Fruit fly (Drosophila melanogaster) whole organism, adult: ENCODE measurements around the gene Nup35.
A peak's percentile ranks its signal among the peaks of the same experiment; 100 is the strongest.

ENCODE experiments used
- CG11617 ChIP-seq: fragments of 200-800 bp; sonication (Bioruptor generic); optimal IDR thresholded peaks from 2 replicates; lab custom pipeline; 2017; ENCODE audit warnings: mild to moderate bottlenecking, missing biosample characterization, missing genetic modification reagents, missing genetic modification characterization
- CG12768 ChIP-seq: fragments of 200-800 bp; sonication (Bioruptor generic); optimal IDR thresholded peaks from 2 replicates; lab custom pipeline; 2017; ENCODE audit warnings: missing biosample characterization, missing genetic modification characterization, mild to moderate bottlenecking, moderate library complexity, missing genetic modification reagents
- CG14711 ChIP-seq: fragments of 200-800 bp; sonication (Bioruptor generic); optimal IDR thresholded peaks from 2 replicates; lab custom pipeline; 2018; ENCODE audit warnings: missing biosample characterization, mild to moderate bottlenecking, missing genetic modification characterization, moderate library complexity
- CG1620 ChIP-seq: fragments of 200-800 bp; sonication (Bioruptor generic); optimal IDR thresholded peaks from 2 replicates; lab custom pipeline; 2016; ENCODE audit warnings: missing biosample characterization, missing genetic modification characterization
- CG33017 ChIP-seq: fragments of 200-800 bp; sonication (Bioruptor generic); optimal IDR thresholded peaks from 2 replicates; lab custom pipeline; 2018; ENCODE audit warnings: missing biosample characterization, mild to moderate bottlenecking, missing genetic modification characterization, moderate library complexity
- CG5204 ChIP-seq: fragments of 200-800 bp; sonication (Bioruptor generic); optimal IDR thresholded peaks from 2 replicates; lab custom pipeline; 2016; ENCODE audit warnings: missing biosample characterization, missing genetic modification characterization
- CG7045 ChIP-seq: fragments of 200-800 bp; sonication (Bioruptor generic); optimal IDR thresholded peaks from 2 replicates; lab custom pipeline; 2017; ENCODE audit warnings: missing biosample characterization, mild to moderate bottlenecking, missing genetic modification characterization
- CG7101 ChIP-seq: fragments of 200-800 bp; sonication (Bioruptor generic); optimal IDR thresholded peaks from 2 replicates; lab custom pipeline; 2018; ENCODE audit warnings: missing biosample characterization, mild to moderate bottlenecking, missing genetic modification characterization, moderate library complexity
- Clk ChIP-seq: fragments of 200-800 bp; sonication (Bioruptor generic); optimal IDR thresholded peaks from 2 replicates; lab custom pipeline; 2017; ENCODE audit warnings: missing biosample characterization, missing genetic modification characterization
- Crg-1 ChIP-seq: fragments of 200-800 bp; sonication (Bioruptor generic); optimal IDR thresholded peaks from 2 replicates; lab custom pipeline; 2016; ENCODE audit warnings: missing biosample characterization, missing genetic modification characterization
- Hr96 ChIP-seq: fragments of 200-800 bp; sonication (Bioruptor generic); optimal IDR thresholded peaks from 2 replicates; lab custom pipeline; 2016; ENCODE audit warnings: missing biosample characterization, missing genetic modification characterization
- Mnt ChIP-seq: fragments of 200-800 bp; sonication (Bioruptor generic); optimal IDR thresholded peaks from 2 replicates; lab custom pipeline; 2016; ENCODE audit warnings: missing biosample characterization, mild to moderate bottlenecking, missing genetic modification characterization
- bab1 ChIP-seq: fragments of 200-800 bp; sonication (Bioruptor generic); optimal IDR thresholded peaks from 3 replicates; lab custom pipeline; 2019; ENCODE audit warnings: missing biosample characterization, mild to moderate bottlenecking, missing genetic modification characterization, moderate library complexity
- cic ChIP-seq: fragments of 200-800 bp; sonication (Bioruptor generic); optimal IDR thresholded peaks from 2 replicates; lab custom pipeline; 2017; ENCODE audit warnings: missing biosample characterization, mild to moderate bottlenecking, missing genetic modification characterization, moderate library complexity
- cnc ChIP-seq, 2 experiments: fragments of >200 bp; optimal IDR thresholded peaks; 2 replicates each; lab custom pipeline; 2017
- kay ChIP-seq: fragments of 200-800 bp; sonication (Bioruptor generic); peaks from one replicate; lab custom pipeline; 2016; ENCODE audit warnings: missing biosample characterization, missing genetic modification characterization, borderline replicate concordance
- ovo ChIP-seq: fragments of 200-800 bp; sonication (Bioruptor generic); optimal IDR thresholded peaks from 2 replicates; lab custom pipeline; 2016; ENCODE audit warnings: missing biosample characterization, missing genetic modification characterization
- pad ChIP-seq: fragments of 200-800 bp; sonication (Bioruptor generic); optimal IDR thresholded peaks from 3 replicates; lab custom pipeline; 2017; ENCODE audit warnings: missing biosample characterization, missing genetic modification characterization, mild to moderate bottlenecking, moderate library complexity, missing genetic modification reagents
- tj ChIP-seq: fragments of 200-800 bp; sonication (Bioruptor generic); optimal IDR thresholded peaks from 3 replicates; lab custom pipeline; 2017; ENCODE audit warnings: missing biosample characterization, mild to moderate bottlenecking, missing genetic modification characterization, moderate library complexity
- toe ChIP-seq: fragments of 200-800 bp; sonication (Bioruptor generic); optimal IDR thresholded peaks from 2 replicates; lab custom pipeline; 2016; ENCODE audit warnings: missing biosample characterization, missing genetic modification characterization

Nup35 gene

DNA sequence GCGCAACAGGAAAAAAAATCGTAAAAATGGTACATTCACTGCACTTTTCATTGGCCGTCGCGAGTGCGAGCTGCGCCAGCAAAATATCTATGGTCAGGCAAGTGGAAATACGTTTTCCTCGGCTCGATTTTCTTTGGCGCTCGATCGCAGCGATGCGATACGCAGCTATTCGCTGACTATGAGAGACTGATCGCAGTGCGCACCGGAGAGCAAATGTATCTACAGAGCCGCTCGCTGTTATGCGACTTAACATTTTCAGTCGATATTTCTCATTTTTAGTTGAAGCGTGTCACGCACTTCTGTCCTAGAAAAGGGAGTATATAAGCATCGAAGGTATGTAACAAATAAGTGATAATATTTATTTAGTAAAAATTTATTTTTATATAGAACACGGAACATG is 13.3 kb upstream of the Nup35 start, which contains the start of gene wgn:
Gene wgn (minus strand): TSS at position 193 of the 400 bp plus-strand sequence.
- TF ChIP-seq CG7101 (no peak), CG1620 (no peak), CG7045 (no peak), tj (GFP tag; lab: Kevin White, UChicago) (peak; percentile 98), Crg-1 (no peak), cnc (optimal IDR thresholded peaks at IDR 0.05; lab: Kevin White, UChicago) (no peak), kay (GFP tag; lab: Kevin White, UChicago) (no peak)

DNA sequence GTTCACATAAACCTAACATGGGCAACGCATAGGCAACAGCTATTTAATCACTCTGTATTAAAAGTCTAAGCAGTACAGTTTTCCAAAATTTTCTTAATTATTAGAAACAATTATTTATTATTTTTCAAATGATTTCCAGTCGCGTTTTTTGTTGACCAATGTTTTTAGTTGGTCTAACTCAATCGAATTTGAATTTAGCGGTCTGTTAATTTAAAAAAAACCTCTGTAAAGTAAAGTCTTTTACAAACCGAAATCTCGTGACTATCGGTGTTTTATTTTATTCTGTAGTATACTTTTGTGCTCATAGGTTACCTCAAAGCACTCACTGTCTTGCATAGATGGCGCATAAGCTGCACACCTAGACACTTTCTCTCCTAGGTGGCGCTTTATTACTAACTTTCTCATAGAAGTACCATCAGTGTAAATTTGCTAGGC is 12.8 kb upstream of the Nup35 start:
- TF ChIP-seq bab1 (GFP tag; lab: Kevin White, UChicago) (peak; percentile 2), tj (GFP tag; lab: Kevin White, UChicago) (no peak), CG7101 (peak; percentile 4), ovo (GFP tag; lab: Kevin White, UChicago) (peak; percentile 28), CG1620 (peak; percentile 50), Mnt (GFP tag; lab: Kevin White, UChicago) (peak; percentile 19)

DNA sequence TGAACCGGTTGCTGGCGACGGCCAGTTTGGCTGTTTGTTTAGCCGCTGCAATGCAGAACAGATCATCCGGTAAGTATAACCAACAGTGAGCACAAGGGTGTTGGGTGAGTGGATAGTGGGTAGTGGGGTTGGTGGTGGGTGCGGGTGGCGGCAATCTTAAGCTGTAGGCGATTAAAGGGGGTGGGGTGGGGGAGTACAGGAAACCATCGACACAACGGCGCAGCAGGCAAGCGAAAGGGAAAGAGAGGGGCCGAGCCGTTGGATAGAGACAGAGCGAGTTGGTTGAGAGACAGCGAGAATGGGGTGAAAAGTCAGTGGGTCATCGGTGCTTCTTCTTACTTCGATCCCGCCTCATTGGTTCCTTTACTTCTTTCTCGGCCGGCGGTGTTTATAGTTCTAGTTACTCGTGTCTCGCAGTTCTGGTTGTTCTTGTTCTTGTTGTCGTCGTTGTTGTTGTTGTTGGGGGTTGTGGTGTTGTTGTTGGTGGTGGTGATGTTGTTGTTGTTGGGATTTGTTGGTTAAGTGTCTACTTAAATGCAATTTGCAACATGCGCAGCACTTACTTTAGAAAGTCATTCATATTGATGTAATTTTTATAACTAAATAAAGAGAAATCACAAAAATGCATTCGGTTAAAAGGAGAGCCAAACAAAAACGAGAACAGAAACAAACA is 11.6 kb upstream of the Nup35 start:
- TF ChIP-seq bab1 (GFP tag; lab: Kevin White, UChicago) (no peak), CG33017 (no peak), CG14711 (tag; lab: Kevin White, UChicago) (no peak), pad (no peak), CG7045 (no peak), CG12768 (no peak), CG11617 (GFP tag; lab: Kevin White, UChicago) (no peak), CG5204 (GFP tag; lab: Kevin White, UChicago) (no peak), cic (no peak), tj (GFP tag; lab: Kevin White, UChicago) (no peak), Mnt (GFP tag; lab: Kevin White, UChicago) (no peak), toe (GFP tag; lab: Kevin White, UChicago) (no peak), CG1620 (no peak), Crg-1 (no peak), kay (GFP tag; lab: Kevin White, UChicago) (no peak), cnc (optimal IDR thresholded peaks at IDR 0.05; lab: Kevin White, UChicago) (no peak), ovo (GFP tag; lab: Kevin White, UChicago) (no peak), Clk (GFP tag; lab: Kevin White, UChicago) (no peak), Hr96 (GFP tag; lab: Kevin White, UChicago) (no peak)

DNA sequence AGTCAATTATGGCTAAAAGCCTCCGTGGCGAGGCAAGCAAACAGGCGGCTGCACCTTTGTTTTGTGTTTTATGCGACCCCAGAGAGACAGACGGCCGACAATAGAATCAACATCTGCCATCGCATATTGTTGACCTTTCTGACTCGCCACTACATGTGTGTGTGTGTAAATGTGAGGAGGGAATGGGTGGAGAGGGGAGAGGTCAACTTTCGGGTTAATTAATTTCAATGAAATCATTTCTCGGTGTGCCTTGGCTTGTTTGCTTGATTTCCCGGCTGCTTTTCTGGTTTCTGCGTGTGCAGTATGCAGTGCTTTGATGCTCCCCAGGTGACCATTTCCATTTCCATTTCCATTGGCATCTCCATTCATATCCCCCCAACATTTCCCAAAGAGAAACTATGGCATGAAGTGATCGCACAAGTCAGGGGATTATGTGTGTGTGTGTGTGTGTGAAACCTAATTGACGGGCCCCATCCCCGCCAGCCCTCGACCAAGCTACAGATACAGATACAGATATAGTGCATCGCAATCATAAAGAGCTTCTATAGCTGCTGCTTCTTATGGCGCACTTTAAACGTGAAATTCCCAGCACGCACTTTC is 4.8 kb upstream of the Nup35 start:
- TF ChIP-seq Clk (GFP tag; lab: Kevin White, UChicago), result no peak
- TF ChIP-seq toe (GFP tag; lab: Kevin White, UChicago), result no peak
- no peak for TF ChIP-seq tj (GFP tag; lab: Kevin White, UChicago)
- TF ChIP-seq cnc (optimal IDR thresholded peaks at IDR 0.05; lab: Kevin White, UChicago), result no peak
- no peak for TF ChIP-seq bab1 (GFP tag; lab: Kevin White, UChicago)
- TF ChIP-seq ovo (GFP tag; lab: Kevin White, UChicago), result no peak
- TF ChIP-seq CG1620, result no peak
- TF ChIP-seq CG14711 (tag; lab: Kevin White, UChicago), result no peak
- TF ChIP-seq CG5204 (GFP tag; lab: Kevin White, UChicago), result no peak
- TF ChIP-seq CG11617 (GFP tag; lab: Kevin White, UChicago), result no peak
- TF ChIP-seq cic, result no peak
- TF ChIP-seq Crg-1, result no peak
- no peak for TF ChIP-seq CG7045
- TF ChIP-seq CG12768, result no peak
- no peak for TF ChIP-seq kay (GFP tag; lab: Kevin White, UChicago)
- TF ChIP-seq CG7101, result no peak
- no peak for TF ChIP-seq Hr96 (GFP tag; lab: Kevin White, UChicago)

DNA sequence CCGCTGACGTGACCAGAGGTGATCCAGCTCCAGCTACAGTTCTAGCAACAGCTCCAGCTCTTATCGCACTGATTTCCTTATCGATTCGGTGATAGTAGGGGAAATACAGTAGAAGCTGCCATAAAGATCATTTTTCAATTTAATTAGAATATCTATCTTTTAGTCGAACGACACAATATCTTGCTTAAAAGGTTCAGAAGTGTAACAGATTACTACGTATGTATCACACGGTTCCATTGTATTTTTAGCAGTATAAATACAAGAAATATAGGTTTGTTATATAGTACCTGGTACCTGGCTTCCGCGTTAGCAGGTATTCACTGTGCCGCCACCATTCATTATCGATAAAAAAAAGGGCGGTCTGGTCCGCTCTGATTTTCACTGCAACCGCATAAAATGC is 3.1 kb upstream of the Nup35 start:
- peak; percentile 5 for TF ChIP-seq Clk (GFP tag; lab: Kevin White, UChicago)
- TF ChIP-seq CG7101, result peak; percentile 89
- no peak for TF ChIP-seq Crg-1
- TF ChIP-seq bab1 (GFP tag; lab: Kevin White, UChicago), result peak; percentile 46
- peak; percentile 67 for TF ChIP-seq CG11617 (GFP tag; lab: Kevin White, UChicago)
- peak; percentile 64 for TF ChIP-seq CG12768
- TF ChIP-seq tj (GFP tag; lab: Kevin White, UChicago), result peak; percentile 26
- peak; percentile 78 for TF ChIP-seq CG33017
- peak; percentile 58 for TF ChIP-seq Mnt (GFP tag; lab: Kevin White, UChicago)
- peak; percentile 28 for TF ChIP-seq CG1620
- TF ChIP-seq ovo (GFP tag; lab: Kevin White, UChicago), result peak; percentile 10
- TF ChIP-seq kay (GFP tag; lab: Kevin White, UChicago), result no peak
- TF ChIP-seq toe (GFP tag; lab: Kevin White, UChicago), result peak; percentile 54
- peak; percentile 76 for TF ChIP-seq Hr96 (GFP tag; lab: Kevin White, UChicago)
- TF ChIP-seq cnc (optimal IDR thresholded peaks at IDR 0.05; lab: Kevin White, UChicago), result no peak
- TF ChIP-seq pad, result peak; percentile 60
- no peak for TF ChIP-seq CG5204 (GFP tag; lab: Kevin White, UChicago)
- TF ChIP-seq CG7045, result peak; percentile 33
- peak; percentile 25 for TF ChIP-seq cic
- TF ChIP-seq CG14711 (tag; lab: Kevin White, UChicago), result peak; percentile 79

DNA sequence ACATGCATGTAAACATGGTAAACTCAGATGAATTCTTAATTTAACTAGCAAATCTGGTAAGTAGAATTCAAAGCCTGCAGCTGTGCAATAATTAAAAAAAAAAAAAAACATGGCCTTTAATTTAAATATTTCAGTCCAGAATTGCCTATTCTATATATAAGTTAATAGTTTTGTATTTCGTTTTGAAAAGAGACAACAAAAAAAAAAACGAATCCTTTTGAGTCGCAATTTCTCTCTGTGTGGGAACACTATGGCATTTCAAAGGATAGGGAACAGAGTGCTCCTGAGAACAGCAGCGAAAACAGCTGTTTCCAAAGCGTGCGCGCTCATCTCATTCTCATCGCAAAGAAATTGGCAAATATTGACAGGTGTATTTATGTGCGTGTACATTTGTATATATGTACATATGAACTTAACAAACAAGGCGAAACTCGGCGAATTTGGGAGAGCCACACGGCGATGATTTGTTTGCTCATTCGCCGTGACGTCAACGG is 2.2 kb upstream of the Nup35 start:
- TF ChIP-seq tj (GFP tag; lab: Kevin White, UChicago) (peak; percentile 10), Hr96 (GFP tag; lab: Kevin White, UChicago) (peak; percentile 28), CG33017 (no peak), CG5204 (GFP tag; lab: Kevin White, UChicago) (peak; percentile 50), toe (GFP tag; lab: Kevin White, UChicago) (no peak), ovo (GFP tag; lab: Kevin White, UChicago) (peak; percentile 37), cic (no peak), Clk (GFP tag; lab: Kevin White, UChicago) (no peak), CG7045 (no peak), CG7101 (peak; percentile 49), Crg-1 (peak; percentile 36), CG1620 (peak; percentile 10), bab1 (GFP tag; lab: Kevin White, UChicago) (no peak), CG12768 (no peak), CG14711 (tag; lab: Kevin White, UChicago) (peak; percentile 36), CG11617 (GFP tag; lab: Kevin White, UChicago) (peak; percentile 12), kay (GFP tag; lab: Kevin White, UChicago) (no peak), Mnt (GFP tag; lab: Kevin White, UChicago) (peak; percentile 34), pad (no peak), cnc (optimal IDR thresholded peaks at IDR 0.05; lab: Kevin White, UChicago) (no peak)
